Fruit fly (Drosophila melanogaster): ENCODE measurements around the gene CG34450.

Gene CG34450

DNA sequence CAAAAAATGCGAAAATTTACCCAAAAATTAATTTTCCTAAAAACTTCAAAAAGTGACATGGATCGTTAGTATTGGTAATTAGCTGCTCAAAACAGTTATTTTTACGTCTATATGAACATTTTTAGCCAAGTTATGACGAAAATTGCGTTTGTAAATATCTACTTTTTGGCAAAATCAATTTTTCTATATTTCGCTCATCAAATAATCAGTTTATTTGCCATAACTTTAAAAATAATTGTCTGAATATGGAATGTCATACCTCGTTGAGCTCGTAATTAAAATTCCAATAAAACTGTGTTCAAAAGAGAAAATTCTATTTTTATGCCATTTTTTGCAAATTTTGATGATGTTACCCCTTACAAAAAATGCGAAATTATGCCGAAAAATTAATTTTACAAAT, 33.8 kb downstream of the CG34450 start:
- TF ChIP-seq tj (GFP tag; optimal IDR thresholded peaks at IDR 0.05): no peak
- TF ChIP-seq CG1620 (GFP tag; optimal IDR thresholded peaks at IDR 0.05): no peak
- no peak for TF ChIP-seq CG7045 (GFP tag; optimal IDR thresholded peaks at IDR 0.05)
- TF ChIP-seq Hr96 (GFP tag; optimal IDR thresholded peaks at IDR 0.05): no peak
- no peak for TF ChIP-seq kay (GFP tag; ENCODE audit: borderline replicate concordance)
- no peak for TF ChIP-seq Crg-1 (GFP tag; optimal IDR thresholded peaks at IDR 0.05)
- TF ChIP-seq cic (GFP tag; optimal IDR thresholded peaks at IDR 0.05): no peak
- TF ChIP-seq Mnt (GFP tag; optimal IDR thresholded peaks at IDR 0.05): no peak
- TF ChIP-seq ovo (GFP tag; optimal IDR thresholded peaks at IDR 0.05): no peak
- no peak for TF ChIP-seq CG14711 (tag; optimal IDR thresholded peaks at IDR 0.05)
- TF ChIP-seq CG33017 (tag; optimal IDR thresholded peaks at IDR 0.05): no peak
- TF ChIP-seq CG11617 (GFP tag; optimal IDR thresholded peaks at IDR 0.05): no peak
- no peak for TF ChIP-seq Clk (GFP tag; optimal IDR thresholded peaks at IDR 0.05)
- no peak for TF ChIP-seq bab1 (GFP tag; optimal IDR thresholded peaks at IDR 0.05)
- TF ChIP-seq CG7101 (tag; optimal IDR thresholded peaks at IDR 0.05): no peak
- TF ChIP-seq CG12768 (GFP tag; optimal IDR thresholded peaks at IDR 0.05): no peak
- no peak for TF ChIP-seq CG5204 (GFP tag; optimal IDR thresholded peaks at IDR 0.05)

DNA sequence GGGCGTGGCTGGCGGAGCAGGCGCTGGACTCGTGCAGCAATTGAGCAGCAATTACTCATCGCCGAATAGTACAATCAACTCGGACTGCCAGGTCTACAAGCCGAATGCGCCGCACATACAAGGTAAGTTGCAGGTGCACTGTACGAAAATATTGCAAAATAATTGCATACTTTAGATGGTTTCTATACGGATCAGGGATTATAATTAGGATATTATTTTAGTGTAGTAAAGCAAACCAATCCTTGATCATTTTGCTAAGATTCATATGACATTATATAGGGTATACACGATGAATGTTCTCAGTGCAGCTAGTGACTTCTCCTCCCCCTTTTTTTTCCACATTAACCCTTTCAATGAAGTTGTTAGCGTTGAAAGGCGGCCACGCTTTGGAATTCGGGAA, 34.8 kb downstream of the CG34450 start:
- no peak for TF ChIP-seq Crg-1 (GFP tag; optimal IDR thresholded peaks at IDR 0.05)
- TF ChIP-seq cnc (optimal IDR thresholded peaks at IDR 0.05): no peak
- TF ChIP-seq pad (GFP tag; optimal IDR thresholded peaks at IDR 0.05): no peak
- no peak for TF ChIP-seq Hr96 (GFP tag; optimal IDR thresholded peaks at IDR 0.05)
- TF ChIP-seq toe (GFP tag; optimal IDR thresholded peaks at IDR 0.05): no peak
- no peak for TF ChIP-seq CG1620 (GFP tag; optimal IDR thresholded peaks at IDR 0.05)
- no peak for TF ChIP-seq bab1 (GFP tag; optimal IDR thresholded peaks at IDR 0.05)
- no peak for TF ChIP-seq tj (GFP tag; optimal IDR thresholded peaks at IDR 0.05)
- TF ChIP-seq kay (GFP tag; ENCODE audit: borderline replicate concordance): no peak

DNA sequence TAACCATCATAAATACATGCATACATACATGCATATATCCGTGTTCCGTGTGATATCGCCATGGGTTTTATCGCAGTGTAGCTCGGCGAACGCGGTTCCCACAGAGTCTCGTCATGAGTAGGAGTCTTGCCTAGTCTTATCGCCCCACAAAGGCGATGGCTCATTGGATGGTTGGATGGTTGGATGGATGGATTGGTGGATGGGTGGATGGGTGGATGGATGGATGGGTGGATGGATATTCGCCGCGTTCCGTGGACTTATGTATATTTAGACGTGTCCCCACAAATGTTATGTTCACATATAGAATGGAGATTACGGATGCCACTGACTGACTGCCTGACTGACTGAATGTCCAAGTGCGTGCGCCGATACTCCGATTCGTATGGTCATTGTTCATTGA, 39.0 kb downstream of the CG34450 start:
- TF ChIP-seq CG7045 (GFP tag; optimal IDR thresholded peaks at IDR 0.05): no peak
- no peak for TF ChIP-seq toe (GFP tag; optimal IDR thresholded peaks at IDR 0.05)
- TF ChIP-seq bab1 (GFP tag; optimal IDR thresholded peaks at IDR 0.05): no peak
- TF ChIP-seq Clk (GFP tag; optimal IDR thresholded peaks at IDR 0.05): no peak
- TF ChIP-seq CG11617 (GFP tag; optimal IDR thresholded peaks at IDR 0.05): no peak
- TF ChIP-seq ovo (GFP tag; optimal IDR thresholded peaks at IDR 0.05): no peak
- no peak for TF ChIP-seq cic (GFP tag; optimal IDR thresholded peaks at IDR 0.05)
- TF ChIP-seq CG1620 (GFP tag; optimal IDR thresholded peaks at IDR 0.05): no peak
- no peak for TF ChIP-seq tj (GFP tag; optimal IDR thresholded peaks at IDR 0.05)
- TF ChIP-seq kay (GFP tag; ENCODE audit: borderline replicate concordance): no peak
- no peak for TF ChIP-seq CG5204 (GFP tag; optimal IDR thresholded peaks at IDR 0.05)
- no peak for TF ChIP-seq pad (GFP tag; optimal IDR thresholded peaks at IDR 0.05)
- no peak for TF ChIP-seq Mnt (GFP tag; optimal IDR thresholded peaks at IDR 0.05)

DNA sequence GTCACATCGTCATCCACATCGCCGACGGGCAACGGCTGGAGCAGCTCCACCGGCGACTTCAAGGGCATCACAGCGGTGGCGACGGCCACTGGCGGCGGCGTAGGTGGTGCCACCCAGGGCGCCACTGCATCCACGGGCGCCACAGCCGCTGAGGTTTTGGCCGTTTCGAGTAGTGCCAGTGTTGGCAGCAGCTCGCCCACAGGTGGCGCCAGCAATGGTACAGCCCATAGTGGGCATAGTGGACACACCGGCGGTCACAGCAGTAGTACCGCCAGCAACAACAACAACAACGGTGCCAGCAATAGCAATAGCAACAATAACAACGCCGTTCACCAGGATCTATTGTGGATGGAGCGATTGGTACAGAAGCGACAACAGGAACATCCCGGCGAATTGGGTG, 43.9 kb downstream of the CG34450 start:
- TF ChIP-seq CG1620 (GFP tag; optimal IDR thresholded peaks at IDR 0.05) (no peak), CG33017 (tag; optimal IDR thresholded peaks at IDR 0.05) (no peak), CG12768 (GFP tag; optimal IDR thresholded peaks at IDR 0.05) (no peak), CG14711 (tag; optimal IDR thresholded peaks at IDR 0.05) (no peak), bab1 (GFP tag; optimal IDR thresholded peaks at IDR 0.05) (no peak), cnc (optimal IDR thresholded peaks at IDR 0.05) (no peak), CG7101 (tag; optimal IDR thresholded peaks at IDR 0.05) (no peak), toe (GFP tag; optimal IDR thresholded peaks at IDR 0.05) (no peak), ovo (GFP tag; optimal IDR thresholded peaks at IDR 0.05) (no peak), Mnt (GFP tag; optimal IDR thresholded peaks at IDR 0.05) (no peak), CG11617 (GFP tag; optimal IDR thresholded peaks at IDR 0.05) (no peak), CG5204 (GFP tag; optimal IDR thresholded peaks at IDR 0.05) (no peak), Crg-1 (GFP tag; optimal IDR thresholded peaks at IDR 0.05) (no peak), Clk (GFP tag; optimal IDR thresholded peaks at IDR 0.05) (no peak), Hr96 (GFP tag; optimal IDR thresholded peaks at IDR 0.05) (no peak), cic (GFP tag; optimal IDR thresholded peaks at IDR 0.05) (no peak), kay (GFP tag; ENCODE audit: borderline replicate concordance) (no peak)

DNA sequence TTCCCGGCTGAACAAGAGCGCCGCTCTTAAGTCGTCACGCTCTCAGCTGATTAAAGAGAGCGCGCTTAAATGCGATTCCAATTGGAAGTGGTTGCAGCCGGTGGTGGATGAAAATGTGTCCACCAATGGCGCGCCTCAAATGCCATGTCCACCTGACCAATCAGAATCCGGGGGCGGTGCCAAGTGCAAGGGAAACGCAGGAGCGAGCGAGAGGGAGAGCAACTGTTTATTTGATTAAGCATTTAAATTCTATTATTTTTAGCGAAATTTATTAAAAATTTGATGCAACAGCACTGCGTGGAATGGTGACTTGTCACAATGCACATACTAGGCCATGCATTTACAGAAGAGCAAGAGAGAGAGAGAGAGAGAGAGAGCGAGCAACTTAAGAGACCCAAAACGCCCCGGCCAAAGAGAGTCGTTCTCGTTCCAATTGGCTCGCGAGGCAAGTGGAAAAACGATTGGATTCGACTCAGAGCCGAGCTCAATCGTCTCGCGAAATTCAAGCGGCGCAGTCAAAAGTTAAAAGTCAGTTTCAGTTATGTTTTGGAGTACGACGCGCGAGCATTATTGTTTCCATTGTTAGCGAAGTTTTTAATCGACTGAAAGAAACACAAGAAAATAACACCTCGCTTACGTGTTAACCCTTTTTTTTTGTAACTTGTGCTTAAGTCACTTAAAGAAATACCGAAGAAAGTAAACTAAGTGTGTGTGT, 46.1 kb downstream of the CG34450 start, which contains the start of gene lz:
Gene lz (plus strand): TSS at position 626 of the 715 bp plus-strand sequence.
- TF ChIP-seq toe (GFP tag; optimal IDR thresholded peaks at IDR 0.05) (no peak), tj (GFP tag; optimal IDR thresholded peaks at IDR 0.05) (no peak), pad (GFP tag; optimal IDR thresholded peaks at IDR 0.05) (no peak), CG5204 (GFP tag; optimal IDR thresholded peaks at IDR 0.05) (no peak), cic (GFP tag; optimal IDR thresholded peaks at IDR 0.05) (no peak)

DNA sequence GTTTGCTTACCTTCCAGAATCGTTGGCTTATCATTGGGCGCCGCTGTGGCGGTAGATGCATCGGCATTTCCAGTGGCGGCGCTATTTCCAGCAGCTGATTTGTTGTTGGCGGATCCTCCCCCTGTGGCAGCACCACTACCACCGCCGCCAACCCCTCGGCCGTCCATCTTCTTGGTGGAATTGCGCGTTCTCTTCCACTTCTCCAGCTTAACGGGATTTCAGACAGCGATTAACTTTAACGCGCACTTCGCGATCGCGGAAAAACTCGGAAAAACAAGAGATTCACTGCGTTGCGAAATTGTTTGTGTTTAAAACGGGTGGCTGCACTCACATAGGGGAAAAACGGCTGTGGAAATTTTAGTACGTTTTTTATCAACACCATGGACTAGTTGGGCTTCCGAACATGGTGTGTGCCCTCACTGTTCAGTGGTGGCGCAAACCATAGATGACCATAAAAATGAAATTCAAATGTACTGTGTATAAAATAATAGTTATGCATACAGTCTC, 47.5 kb downstream of the CG34450 start, which contains the start of gene c11.1:
Gene c11.1 (minus strand): TSS at position 335 of the 507 bp plus-strand sequence.
- TF ChIP-seq tj (GFP tag; optimal IDR thresholded peaks at IDR 0.05): peak; percentile 9
- TF ChIP-seq CG7101 (tag; optimal IDR thresholded peaks at IDR 0.05): no peak
- TF ChIP-seq bab1 (GFP tag; optimal IDR thresholded peaks at IDR 0.05): peak; percentile 49
- TF ChIP-seq Mnt (GFP tag; optimal IDR thresholded peaks at IDR 0.05): peak; percentile 56

All from whole organism, adult.